Fruit fly (Drosophila melanogaster) whole organism, embryonic: ENCODE measurements around the gene Gart.
A peak's percentile ranks its signal among the peaks of the same experiment; 100 is the strongest.

ENCODE experiments used
- ATbp ChIP-seq: fragments of 200-800 bp; sonication (Bioruptor generic); optimal IDR thresholded peaks from 2 replicates; lab custom pipeline; 2017; ENCODE audit warnings: missing biosample characterization, mild to moderate bottlenecking, missing genetic modification characterization, missing genetic modification reagents
- C15 ChIP-seq: fragments of 200-800 bp; sonication (Bioruptor generic); IDR thresholded peaks from 3 replicates; pipeline ENCODE4 v1.3.6; 2022; ENCODE audit warnings: missing biosample characterization, missing genetic modification characterization
- CG1024 ChIP-seq: fragments of 200-800 bp; sonication (Bioruptor generic); IDR thresholded peaks from 2 replicates; pipeline ENCODE4 v1.3.6; 2022; ENCODE audit warnings: missing biosample characterization, missing genetic modification characterization
- CG10462 ChIP-seq: fragments of 200-800 bp; sonication (Bioruptor generic); optimal IDR thresholded peaks from 2 replicates; lab custom pipeline; 2016; ENCODE audit warnings: missing biosample characterization, missing genetic modification characterization
- CG10543 ChIP-seq: fragments of 200-800 bp; sonication (Bioruptor generic); optimal IDR thresholded peaks from 3 replicates; lab custom pipeline; 2017; ENCODE audit warnings: missing biosample characterization, mild to moderate bottlenecking, missing genetic modification characterization, moderate library complexity
- CG11085 ChIP-seq: fragments of 200-800 bp; sonication (Bioruptor generic); IDR thresholded peaks from 2 replicates; pipeline ENCODE4 v1.3.6; 2022; ENCODE audit warnings: missing biosample characterization, missing genetic modification characterization
- CG12219 ChIP-seq: fragments of 200-800 bp; sonication (Bioruptor generic); optimal IDR thresholded peaks from 3 replicates; lab custom pipeline; 2018; ENCODE audit warnings: missing biosample characterization, mild to moderate bottlenecking, missing genetic modification characterization
- CG14441 ChIP-seq: fragments of 200-800 bp; sonication (Bioruptor generic); IDR thresholded peaks from 2 replicates; pipeline ENCODE4 v1.3.6; 2022; ENCODE audit warnings: missing biosample characterization, missing genetic modification characterization
- CG17328 ChIP-seq: fragments of 200-800 bp; sonication (Bioruptor generic); IDR thresholded peaks from 2 replicates; pipeline ENCODE4 v1.3.6; 2022; ENCODE audit warnings: missing biosample characterization, missing genetic modification characterization
- CG17612 ChIP-seq: fragments of 200-800 bp; sonication (Bioruptor generic); IDR thresholded peaks from 2 replicates; pipeline ENCODE4 v1.3.6; 2022; ENCODE audit warnings: missing biosample characterization, missing genetic modification characterization
- CG18599 ChIP-seq: fragments of 200-800 bp; sonication (Bioruptor generic); optimal IDR thresholded peaks from 3 replicates; lab custom pipeline; 2017; ENCODE audit warnings: missing biosample characterization, missing genetic modification characterization, mild to moderate bottlenecking, moderate library complexity, missing genetic modification reagents
- CG18619 ChIP-seq: fragments of 200-800 bp; sonication (Bioruptor generic); optimal IDR thresholded peaks from 3 replicates; lab custom pipeline; 2017; ENCODE audit warnings: missing biosample characterization, mild to moderate bottlenecking, missing genetic modification characterization
- CG2120 ChIP-seq: fragments of 200-800 bp; sonication (Bioruptor generic); optimal IDR thresholded peaks from 3 replicates; lab custom pipeline; 2016; ENCODE audit warnings: missing biosample characterization, missing genetic modification characterization
- CG2129 ChIP-seq: fragments of 200-800 bp; sonication (Bioruptor generic); IDR thresholded peaks from 2 replicates; pipeline ENCODE4 v1.3.6; 2022; ENCODE audit warnings: missing biosample characterization, missing genetic modification characterization; ENCODE audit not compliant: partially characterized antibody
- CG2712 ChIP-seq: fragments of 200-800 bp; optimal IDR thresholded peaks from 3 replicates; lab custom pipeline; 2019; ENCODE audit warnings: missing biosample characterization, mild to moderate bottlenecking, missing genetic modification characterization, moderate library complexity
- CG30020 ChIP-seq: fragments of 200-800 bp; optimal IDR thresholded peaks from 2 replicates; lab custom pipeline; 2019; ENCODE audit warnings: missing biosample characterization, mild to moderate bottlenecking, missing genetic modification characterization, moderate library complexity
- CG30403 ChIP-seq: fragments of 200-800 bp; sonication (Bioruptor generic); optimal IDR thresholded peaks from 3 replicates; lab custom pipeline; 2016; ENCODE audit warnings: missing biosample characterization, missing genetic modification characterization
- CG31224 ChIP-seq: fragments of 200-800 bp; sonication (Bioruptor generic); IDR thresholded peaks from 2 replicates; pipeline ENCODE4 v1.3.6; 2022; ENCODE audit warnings: missing biosample characterization, missing genetic modification characterization
- CG34224 ChIP-seq: fragments of 200-800 bp; sonication (Bioruptor generic); IDR thresholded peaks from 3 replicates; pipeline ENCODE4 v1.3.6; 2022; ENCODE audit warnings: missing biosample characterization, missing genetic modification characterization; ENCODE audit not compliant: partially characterized antibody
- CG42726 ChIP-seq: fragments of 200-800 bp; sonication (Bioruptor generic); IDR thresholded peaks from 2 replicates; pipeline ENCODE4 v1.3.6; 2022; ENCODE audit warnings: missing biosample characterization, missing genetic modification characterization; ENCODE audit not compliant: partially characterized antibody
- CG4328 ChIP-seq: fragments of 200-800 bp; sonication (Bioruptor generic); optimal IDR thresholded peaks from 3 replicates; lab custom pipeline; 2017; ENCODE audit warnings: missing biosample characterization, missing genetic modification reagents, missing genetic modification characterization
- CG7556 ChIP-seq: fragments of 200-800 bp; sonication (Bioruptor generic); optimal IDR thresholded peaks from 2 replicates; lab custom pipeline; 2017; ENCODE audit warnings: missing biosample characterization, mild to moderate bottlenecking, missing genetic modification characterization
- CG7928 ChIP-seq: fragments of 200-800 bp; sonication (Bioruptor generic); optimal IDR thresholded peaks from 2 replicates; lab custom pipeline; 2017; ENCODE audit warnings: missing biosample characterization, mild to moderate bottlenecking, missing genetic modification characterization
- D19B ChIP-seq: fragments of 200-800 bp; sonication (Bioruptor generic); optimal IDR thresholded peaks from 2 replicates; lab custom pipeline; 2017; ENCODE audit warnings: missing biosample characterization, mild to moderate bottlenecking, missing genetic modification characterization
- Dll ChIP-seq: fragments of 200-800 bp; sonication (Bioruptor generic); IDR thresholded peaks from 4 replicates; pipeline ENCODE4 v1.3.6; 2022; ENCODE audit warnings: missing biosample characterization, missing genetic modification characterization; ENCODE audit not compliant: partially characterized antibody
- ERR ChIP-seq: fragments of 200-800 bp; sonication (Bioruptor generic); optimal IDR thresholded peaks from 2 replicates; lab custom pipeline; 2016; ENCODE audit warnings: missing biosample characterization, missing genetic modification characterization
- Fer1 ChIP-seq: fragments of 200-800 bp; sonication (Bioruptor generic); optimal IDR thresholded peaks from 2 replicates; lab custom pipeline; 2017; ENCODE audit warnings: missing biosample characterization, mild to moderate bottlenecking, missing genetic modification characterization
- Fer3 ChIP-seq: fragments of 200-800 bp; sonication (Bioruptor generic); optimal IDR thresholded peaks from 2 replicates; lab custom pipeline; 2018; ENCODE audit warnings: missing biosample characterization, mild to moderate bottlenecking, missing genetic modification characterization, moderate library complexity
- HLH54F ChIP-seq: fragments of 200-800 bp; sonication (Bioruptor generic); optimal IDR thresholded peaks from 3 replicates; lab custom pipeline; 2016; ENCODE audit warnings: missing biosample characterization, missing genetic modification characterization
- Mes4 ChIP-seq: fragments of 200-800 bp; sonication (Bioruptor generic); optimal IDR thresholded peaks from 2 replicates; lab custom pipeline; 2016; ENCODE audit warnings: missing biosample characterization, missing genetic modification characterization
- NK7.1 ChIP-seq: fragments of 200-800 bp; sonication (Bioruptor generic); optimal IDR thresholded peaks from 3 replicates; lab custom pipeline; 2016; ENCODE audit warnings: missing biosample characterization, missing genetic modification characterization
- Oaz ChIP-seq: fragments of 200-800 bp; sonication (Bioruptor generic); IDR thresholded peaks from 2 replicates; pipeline ENCODE4 v1.3.6; 2022; ENCODE audit warnings: missing biosample characterization, missing genetic modification characterization
- Scr ChIP-seq: fragments of 200-800 bp; sonication (Bioruptor generic); IDR thresholded peaks from 2 replicates; pipeline ENCODE4 v1.3.6; 2022; ENCODE audit warnings: missing biosample characterization, missing genetic modification characterization; ENCODE audit not compliant: partially characterized antibody
- da ChIP-seq: fragments of 200-800 bp; sonication (Bioruptor generic); optimal IDR thresholded peaks from 2 replicates; lab custom pipeline; 2016; ENCODE audit warnings: missing biosample characterization, missing genetic modification characterization
- disco-r ChIP-seq: fragments of 200-800 bp; sonication (Bioruptor generic); optimal IDR thresholded peaks from 2 replicates; lab custom pipeline; 2016; ENCODE audit warnings: missing biosample characterization, missing genetic modification characterization
- dm ChIP-seq: fragments of 200-800 bp; sonication (Bioruptor generic); optimal IDR thresholded peaks from 3 replicates; lab custom pipeline; 2016; ENCODE audit warnings: missing biosample characterization, missing genetic modification characterization
- eyg ChIP-seq: fragments of 200-800 bp; sonication (Bioruptor generic); optimal IDR thresholded peaks from 3 replicates; lab custom pipeline; 2016; ENCODE audit warnings: missing biosample characterization, missing genetic modification characterization
- fd96Cb ChIP-seq: fragments of 200-800 bp; sonication (Bioruptor generic); optimal IDR thresholded peaks from 2 replicates; lab custom pipeline; 2018; ENCODE audit warnings: missing biosample characterization, mild to moderate bottlenecking, missing genetic modification characterization, moderate library complexity
- fu2 ChIP-seq: fragments of 200-800 bp; sonication (Bioruptor generic); optimal IDR thresholded peaks from 2 replicates; lab custom pipeline; 2016; ENCODE audit warnings: missing biosample characterization, missing genetic modification characterization
- gem ChIP-seq: fragments of 200-800 bp; sonication (Bioruptor generic); optimal IDR thresholded peaks from 2 replicates; lab custom pipeline; 2019; ENCODE audit warnings: missing biosample characterization, mild to moderate bottlenecking, missing genetic modification characterization, moderate library complexity
- gro ChIP-seq: fragments of 200-800 bp; sonication (Bioruptor generic); optimal IDR thresholded peaks from 2 replicates; lab custom pipeline; 2016; ENCODE audit warnings: missing biosample characterization, missing genetic modification characterization
- kah ChIP-seq: fragments of 200-800 bp; sonication (Bioruptor generic); optimal IDR thresholded peaks from 2 replicates; lab custom pipeline; 2018; ENCODE audit warnings: missing biosample characterization, mild to moderate bottlenecking, missing genetic modification characterization
- mirr ChIP-seq: fragments of 200-800 bp; sonication (Bioruptor generic); optimal IDR thresholded peaks from 3 replicates; lab custom pipeline; 2018; ENCODE audit warnings: missing biosample characterization, mild to moderate bottlenecking, missing genetic modification characterization
- otp ChIP-seq: fragments of 200-800 bp; sonication (Bioruptor generic); IDR thresholded peaks from 3 replicates; pipeline ENCODE4, ENCODE4 v1.3.6; 2022; ENCODE audit warnings: missing biosample characterization, missing genetic modification characterization
- pho ChIP-seq: fragments of 200-800 bp; sonication (Bioruptor generic); optimal IDR thresholded peaks from 2 replicates; lab custom pipeline; 2016; ENCODE audit warnings: missing biosample characterization, missing genetic modification characterization
- scrt ChIP-seq: fragments of 200-800 bp; sonication (Bioruptor generic); optimal IDR thresholded peaks from 2 replicates; lab custom pipeline; 2018; ENCODE audit warnings: missing biosample characterization, mild to moderate bottlenecking, missing genetic modification characterization, moderate library complexity
- seq ChIP-seq: fragments of 200-800 bp; sonication (Bioruptor generic); IDR thresholded peaks from 2 replicates; pipeline ENCODE4 v1.3.6; 2022; ENCODE audit warnings: missing biosample characterization, missing genetic modification characterization
- tio ChIP-seq: fragments of 200-800 bp; sonication (Bioruptor generic); optimal IDR thresholded peaks from 2 replicates; lab custom pipeline; 2017; ENCODE audit warnings: missing biosample characterization, missing genetic modification characterization, inconsistent platforms
- tx ChIP-seq: fragments of 200-800 bp; sonication (Bioruptor generic); optimal IDR thresholded peaks from 2 replicates; lab custom pipeline; 2016; ENCODE audit warnings: missing biosample characterization, missing genetic modification characterization
- vnd ChIP-seq: fragments of 200-800 bp; sonication (Bioruptor generic); IDR thresholded peaks from 3 replicates; pipeline ENCODE4 v1.3.6; 2022; ENCODE audit warnings: missing biosample characterization, missing genetic modification characterization; ENCODE audit not compliant: partially characterized antibody

Gene Gart

dm6 chr2L:6968013-6968517 lies 55.6 kb downstream of the Gart start (continued):
- peak; percentile 40 for TF ChIP-seq CG2712
- TF ChIP-seq NK7.1, result peak; percentile 53
- no peak for TF ChIP-seq otp
- peak; percentile 5 for TF ChIP-seq fd96Cb (tag; lab: Kevin White, UChicago)
- TF ChIP-seq tx (GFP tag; lab: Kevin White, UChicago), result peak; percentile 32
- TF ChIP-seq Oaz, result no peak
- no peak for TF ChIP-seq gem (tag; lab: Kevin White, UChicago)
- no peak for TF ChIP-seq CG10462 (GFP tag; lab: Kevin White, UChicago)
- peak; percentile 99 for TF ChIP-seq D19B (GFP tag; lab: Kevin White, UChicago)
- TF ChIP-seq ERR, result peak; percentile 54
- TF ChIP-seq dm (GFP tag; lab: Kevin White, UChicago), result no peak
- TF ChIP-seq kah (GFP tag; lab: Kevin White, UChicago), result no peak
- TF ChIP-seq vnd (GFP tag; lab: Robert Waterston, UW), result peak; percentile 57
- TF ChIP-seq CG1024 (GFP tag; lab: Robert Waterston, UW), result no peak
- TF ChIP-seq CG10543 (GFP tag; lab: Kevin White, UChicago), result no peak
- TF ChIP-seq CG11085 (GFP tag; lab: Robert Waterston, UW), result peak; percentile 22; the same call in 1 of the 2 replicates
- peak; percentile 79 for TF ChIP-seq CG2129 (GFP tag; lab: Robert Waterston, UW)
- TF ChIP-seq Fer3, result peak; percentile 29
- no peak for TF ChIP-seq mirr (GFP tag; lab: Kevin White, UChicago)
- TF ChIP-seq CG2120 (GFP tag; lab: Kevin White, UChicago), result peak; percentile 75
- TF ChIP-seq CG17328 (GFP tag; lab: Robert Waterston, UW), result peak; percentile 51
- TF ChIP-seq ATbp (GFP tag; lab: Kevin White, UChicago), result peak; percentile 10
- TF ChIP-seq CG18599 (GFP tag; lab: Kevin White, UChicago), result no peak
- TF ChIP-seq CG31224, result 0 out of 2 replicates have a peak, but pooled peaks have one; percentile 6
- peak; percentile 65 for TF ChIP-seq CG30403 (GFP tag; lab: Kevin White, UChicago)
- peak; percentile 41 for TF ChIP-seq CG18619 (GFP tag; lab: Kevin White, UChicago)
- no peak for TF ChIP-seq CG17612 (GFP tag; lab: Robert Waterston, UW)
- peak; percentile 73 for TF ChIP-seq gro
- TF ChIP-seq disco-r (GFP tag; lab: Kevin White, UChicago), result no peak
- peak; percentile 96 for TF ChIP-seq Dll
- peak; percentile 59 for TF ChIP-seq Mes4 (GFP tag; lab: Kevin White, UChicago)
- TF ChIP-seq CG12219, result peak; percentile 18
- TF ChIP-seq tio (GFP tag; lab: Kevin White, UChicago), result no peak
- peak; percentile 16; the same call in 1 of the 2 replicates for TF ChIP-seq seq (GFP tag; lab: Robert Waterston, UW)
- no peak for TF ChIP-seq da (GFP tag; lab: Kevin White, UChicago)
- peak; percentile 86 for TF ChIP-seq CG7928
- TF ChIP-seq C15 (GFP tag; lab: Robert Waterston, UW), result no peak
- peak; percentile 64 for TF ChIP-seq CG34224 (GFP tag; lab: Robert Waterston, UW)
- TF ChIP-seq CG14441 (GFP tag; lab: Robert Waterston, UW), result peak; percentile 48; the same call in 1 of the 2 replicates
- peak; percentile 8 for TF ChIP-seq CG7556 (GFP tag; lab: Kevin White, UChicago)
- TF ChIP-seq eyg, result peak; percentile 13
- TF ChIP-seq CG42726 (GFP tag; lab: Robert Waterston, UW), result peak; percentile 19; the same call in 1 of the 2 replicates
- TF ChIP-seq pho (GFP tag; lab: Kevin White, UChicago), result peak; percentile 29
- no peak for TF ChIP-seq CG4328 (GFP tag; lab: Kevin White, UChicago)
- peak; percentile 63 for TF ChIP-seq Fer1
- peak; percentile 6 for TF ChIP-seq CG30020 (tag; lab: Kevin White, UChicago)
- TF ChIP-seq fu2 (GFP tag; lab: Kevin White, UChicago), result peak; percentile 61
- no peak for TF ChIP-seq scrt
- TF ChIP-seq HLH54F (GFP tag; lab: Kevin White, UChicago), result peak; percentile 32
- peak; percentile 86 for TF ChIP-seq Scr (GFP tag; lab: Robert Waterston, UW)
